Worm (Caenorhabditis elegans): ENCODE measurements around the gene nuo-4.

The nuo-4 gene

ce11 chrIII:7181822-7182221, 23.2 kb upstream of the nuo-4 start, which contains the start of gene epg-4:
Gene epg-4, plus strand, starts transcription at chrIII:7182167.
- no peak for TF ChIP-seq zag-1 (tag; optimal IDR thresholded peaks at IDR 0.05)
- TF ChIP-seq ceh-16 (tag; optimal IDR thresholded peaks at IDR 0.05): no peak
- TF ChIP-seq fos-1 (tag; optimal IDR thresholded peaks at IDR 0.05): peak; percentile 48
- TF ChIP-seq mbf-1 (tag; optimal IDR thresholded peaks at IDR 0.05): no peak
- no peak for TF ChIP-seq aly-2 (tag; optimal IDR thresholded peaks at IDR 0.05)
- TF ChIP-seq nhr-12 (tag; optimal IDR thresholded peaks at IDR 0.05): no peak
- TF ChIP-seq R02D3.7 (tag; optimal IDR thresholded peaks at IDR 0.05): no peak
- TF ChIP-seq C34F6.9 (tag; optimal IDR thresholded peaks at IDR 0.05): peak; percentile 76
- peak; percentile 21 for TF ChIP-seq crh-2 (tag; optimal IDR thresholded peaks at IDR 0.05)
- TF ChIP-seq ZK546.5 (tag; optimal IDR thresholded peaks at IDR 0.05): no peak
- peak; percentile 57 for TF ChIP-seq unc-55 (GFP tag; optimal IDR thresholded peaks at IDR 0.05)
- peak in 1 of 2 experiments; percentile 57 for TF ChIP-seq lsy-2 (tag; optimal IDR thresholded peaks at IDR 0.05)
- TF ChIP-seq nhr-129 (tag; optimal IDR thresholded peaks at IDR 0.05): peak; percentile 78

- TF ChIP-seq nhr-77 (tag; optimal IDR thresholded peaks at IDR 0.05) (no peak), ztf-4 (tag; optimal IDR thresholded peaks at IDR 0.05) (peak; percentile 12), sma-9 (GFP tag; optimal IDR thresholded peaks at IDR 0.05) (no peak), sma-9 (tag; optimal IDR thresholded peaks at IDR 0.05) (no peak)
Measured at ce11 chrIII:7180613-7181012, 22.0 kb upstream of the nuo-4 start, which contains the start of gene ndab-2. Gene ndab-2, plus strand, starts transcription at chrIII:7180752.

- TF ChIP-seq zag-1 (tag; optimal IDR thresholded peaks at IDR 0.05) (no peak), ztf-1 (GFP tag; conservative IDR thresholded peaks at IDR 0.05) (no peak), nhr-11 (tag; optimal IDR thresholded peaks at IDR 0.05) (no peak), ama-1 (optimal IDR thresholded peaks at IDR 0.05) (peak; percentile 87), lsy-2 (tag; optimal IDR thresholded peaks at IDR 0.05) (peak; percentile 83 to 96), unc-39 (tag; optimal IDR thresholded peaks at IDR 0.05) (no peak), ceh-16 (tag; optimal IDR thresholded peaks at IDR 0.05) (peak; percentile 74), sma-9 (GFP tag; optimal IDR thresholded peaks at IDR 0.05) (peak; percentile 88), sma-9 (tag; optimal IDR thresholded peaks at IDR 0.05) (no peak), unc-62 (GFP tag; optimal IDR thresholded peaks at IDR 0.05) (no peak), ZK546.5 (tag; optimal IDR thresholded peaks at IDR 0.05) (peak; percentile 87), lin-13 (GFP tag; optimal IDR thresholded peaks at IDR 0.05) (peak; percentile 91), crh-2 (tag; optimal IDR thresholded peaks at IDR 0.05) (peak; percentile 94), lin-11 (tag; optimal IDR thresholded peaks at IDR 0.05) (peak; percentile 79), Y55F3AM.14 (GFP tag; optimal IDR thresholded peaks at IDR 0.05) (no peak), nhr-23 (tag; optimal IDR thresholded peaks at IDR 0.05) (no peak), blmp-1 (tag; optimal IDR thresholded peaks at IDR 0.05; ENCODE audit: insufficient read depth) (peak; percentile 88), nhr-77 (tag; optimal IDR thresholded peaks at IDR 0.05) (peak; percentile 23), ztf-4 (tag; optimal IDR thresholded peaks at IDR 0.05) (peak; percentile 80), nhr-129 (tag; optimal IDR thresholded peaks at IDR 0.05) (peak; percentile 88), C34F6.9 (tag; optimal IDR thresholded peaks at IDR 0.05) (peak; percentile 95), ceh-82 (tag; optimal IDR thresholded peaks at IDR 0.05) (peak; percentile 23), egl-27 (tag; optimal IDR thresholded peaks at IDR 0.05) (peak; percentile 91), gmeb-1 (tag; optimal IDR thresholded peaks at IDR 0.05) (peak; percentile 88), lin-39 (tag; optimal IDR thresholded peaks at IDR 0.05) (no peak), nhr-10 (tag; optimal IDR thresholded peaks at IDR 0.05) (peak; percentile 47), F13H6.1 (tag; optimal IDR thresholded peaks at IDR 0.05) (peak; percentile 83), R02D3.7 (tag; optimal IDR thresholded peaks at IDR 0.05) (peak; percentile 44), elt-1 (tag; optimal IDR thresholded peaks at IDR 0.05) (no peak), sma-3 (GFP tag; optimal IDR thresholded peaks at IDR 0.05) (peak; percentile 90), nhr-6 (tag; optimal IDR thresholded peaks at IDR 0.05) (peak; percentile 91), aly-2 (tag; optimal IDR thresholded peaks at IDR 0.05) (no peak), peb-1 (tag; optimal IDR thresholded peaks at IDR 0.05) (no peak), mbf-1 (tag; optimal IDR thresholded peaks at IDR 0.05) (no peak), nhr-237 (tag; optimal IDR thresholded peaks at IDR 0.05) (no peak), snpc-4 (tag; optimal IDR thresholded peaks at IDR 0.05) (peak; percentile 74), dmd-4 (tag; optimal IDR thresholded peaks at IDR 0.05) (no peak), mdl-1 (tag; optimal IDR thresholded peaks at IDR 0.05) (peak in 1 of 2 experiments; percentile 19), fos-1 (tag; optimal IDR thresholded peaks at IDR 0.05) (peak; percentile 71), ztf-11 (tag; optimal IDR thresholded peaks at IDR 0.05) (no peak), nhr-25 (tag; optimal IDR thresholded peaks at IDR 0.05) (peak; percentile 93), unc-55 (GFP tag; optimal IDR thresholded peaks at IDR 0.05) (peak; percentile 93), nhr-21 (tag; optimal IDR thresholded peaks at IDR 0.05) (peak; percentile 91), elt-3 (tag; optimal IDR thresholded peaks at IDR 0.05) (no peak), mab-5 (tag; optimal IDR thresholded peaks at IDR 0.05) (peak; percentile 74), sem-4 (tag; optimal IDR thresholded peaks at IDR 0.05) (peak; percentile 78)
Measured at ce11 chrIII:7179538-7180301, 21.1 kb upstream of the nuo-4 start, which contains the start of the genes rps-14 and rpl-36. Gene rps-14, minus strand, starts transcription at chrIII:7179588. Gene rpl-36, plus strand, starts transcription at chrIII:7180251.

Data from whole organism, L2 larva.